Worm (Caenorhabditis elegans): ENCODE measurements around the gene lido-12.

lido-12 gene

DNA sequence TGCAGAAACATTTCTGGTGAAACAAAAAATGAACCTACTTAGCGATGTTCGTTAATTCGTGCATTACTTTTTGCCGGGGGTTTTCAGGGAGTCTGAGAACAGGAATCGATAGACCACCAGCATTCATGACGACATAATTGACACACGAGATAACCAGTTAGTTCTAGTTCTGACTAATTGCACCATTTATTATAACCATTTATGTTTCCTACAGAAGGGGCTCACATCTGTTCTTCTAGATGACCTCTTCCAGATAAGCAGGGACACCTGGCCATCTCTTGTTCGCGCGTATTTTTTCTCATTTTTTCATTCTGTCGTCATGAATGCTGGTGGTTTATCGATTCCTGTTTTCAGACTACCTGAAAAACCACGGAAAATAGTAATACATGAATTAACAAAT lies 2.8 kb downstream of the lido-12 start, which contains the start of gene sdz-5:
Gene sdz-5 (plus strand): TSS at position 301 of the 400 bp plus-strand sequence.
- TF ChIP-seq F49E8.2 (tag; optimal IDR thresholded peaks at IDR 0.05; ENCODE audit: borderline replicate concordance) (no peak), F26F4.8 (GFP tag; conservative IDR thresholded peaks at IDR 0.05) (no peak), nhr-28 (tag; optimal IDR thresholded peaks at IDR 0.05) (no peak), nhr-25 (tag; optimal IDR thresholded peaks at IDR 0.05; ENCODE audit: borderline replicate concordance, insufficient read depth) (no peak), lsy-2 (tag; optimal IDR thresholded peaks at IDR 0.05) (no peak), F44E2.7 (GFP tag; IDR thresholded peaks at IDR 0.05) (no peak), daf-16 (GFP tag; optimal IDR thresholded peaks at IDR 0.05) (no peak), daf-16 (tag; optimal IDR thresholded peaks at IDR 0.05) (no peak), nhr-76 (tag; optimal IDR thresholded peaks at IDR 0.05) (no peak), skn-1 (tag; optimal IDR thresholded peaks at IDR 0.05) (no peak)

DNA sequence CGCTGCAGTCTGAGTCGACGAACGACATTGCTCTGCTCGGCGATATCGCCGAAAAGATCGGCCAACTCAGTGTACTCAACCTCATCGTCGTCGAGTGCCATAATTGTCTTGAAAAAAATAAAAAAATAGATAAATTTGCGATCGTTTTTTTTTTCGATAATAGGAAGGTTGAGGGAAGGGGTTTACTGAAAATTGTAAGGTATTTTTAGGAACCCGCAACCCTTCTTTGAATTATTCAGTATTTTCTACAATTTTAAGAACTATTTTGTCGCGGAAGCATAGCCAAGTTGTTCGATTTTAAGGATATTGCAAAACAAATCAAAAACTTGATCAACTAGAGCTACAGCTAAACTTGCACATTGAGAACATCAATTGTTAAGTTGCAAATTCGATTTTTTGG lies 6.5 kb downstream of the lido-12 start, which contains the start of gene C41H7.9:
Gene C41H7.9 (minus strand): TSS at position 101 of the 400 bp plus-strand sequence.
- TF ChIP-seq lir-3 (tag; optimal IDR thresholded peaks at IDR 0.05), result no peak
- TF ChIP-seq egl-43 (GFP tag; IDR thresholded peaks at IDR 0.05), result no peak
- no peak for TF ChIP-seq unc-62 (GFP tag; optimal IDR thresholded peaks at IDR 0.05 in 1 of 2)
- TF ChIP-seq unc-62 (tag; optimal IDR thresholded peaks at IDR 0.05), result no peak
- no peak for TF ChIP-seq gei-8 (GFP tag; optimal IDR thresholded peaks at IDR 0.05)
- no peak for TF ChIP-seq daf-19 (GFP tag; conservative IDR thresholded peaks at IDR 0.05)
- TF ChIP-seq rbr-2 (tag; optimal IDR thresholded peaks at IDR 0.05), result no peak
- TF ChIP-seq F44E2.7 (GFP tag; IDR thresholded peaks at IDR 0.05), result no peak
- TF ChIP-seq lin-38 (GFP tag; IDR thresholded peaks at IDR 0.05), result no peak
- no peak for TF ChIP-seq spr-1 (tag; optimal IDR thresholded peaks at IDR 0.05)
- no peak for TF ChIP-seq T26A8.4 (GFP tag; IDR thresholded peaks at IDR 0.05)
- no peak for TF ChIP-seq mxl-3 (GFP tag; optimal IDR thresholded peaks at IDR 0.05)
- TF ChIP-seq php-3 (GFP tag; IDR thresholded peaks at IDR 0.05), result no peak
- TF ChIP-seq attf-4 (tag; optimal IDR thresholded peaks at IDR 0.05), result no peak
- no peak for TF ChIP-seq daf-12 (tag; optimal IDR thresholded peaks at IDR 0.05)

DNA sequence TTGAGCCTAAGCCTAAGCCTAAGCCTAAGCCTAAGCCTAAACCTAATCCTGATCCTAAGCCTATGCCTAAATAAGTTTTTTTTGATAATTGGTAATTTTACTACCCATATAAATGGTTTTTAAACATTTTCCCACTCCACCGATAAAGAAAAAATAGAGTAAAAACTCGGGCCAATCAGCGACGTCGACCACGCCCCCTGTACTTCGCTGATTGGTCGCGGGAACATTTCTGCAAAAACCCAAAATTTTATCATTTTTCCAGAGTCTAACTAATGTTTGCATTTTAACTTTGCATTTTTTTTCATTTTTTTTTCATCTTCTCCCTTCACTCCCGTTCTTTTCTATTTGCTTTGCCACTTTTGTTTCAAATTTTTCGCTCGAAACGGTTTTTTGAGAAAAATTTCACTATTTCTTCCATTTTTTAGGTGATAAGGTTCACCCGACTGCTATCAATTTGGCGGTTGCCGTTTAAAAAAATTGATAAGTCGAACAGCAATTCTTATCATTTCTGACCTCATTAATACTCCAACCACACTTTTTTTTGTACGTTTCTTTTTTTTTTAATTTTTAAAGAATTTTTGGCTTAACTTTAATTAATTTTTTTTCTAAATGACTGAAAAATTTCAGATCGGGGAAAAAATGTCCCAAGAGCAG lies 8.7 kb downstream of the lido-12 start, which contains the start of gene C41H7.2:
Gene C41H7.2 (plus strand): TSS at position 622 of the 654 bp plus-strand sequence.
- TF ChIP-seq Y105C5A.15 (GFP tag; IDR thresholded peaks at IDR 0.05), result no peak
- TF ChIP-seq nhr-6 (tag; optimal IDR thresholded peaks at IDR 0.05), result no peak
- no peak for TF ChIP-seq zip-11 (GFP tag; IDR thresholded peaks at IDR 0.05)
- TF ChIP-seq jun-1 (tag; optimal IDR thresholded peaks at IDR 0.05), result no peak
- TF ChIP-seq hlh-11 (tag; optimal IDR thresholded peaks at IDR 0.05), result peak; percentile 23
- peak; percentile 84 for TF ChIP-seq pqm-1 (tag; optimal IDR thresholded peaks at IDR 0.05)
- peak; percentile 51; the same call in 1 of the 2 replicates for TF ChIP-seq dmd-6 (GFP tag; IDR thresholded peaks at IDR 0.05)
- no peak for TF ChIP-seq unc-130 (GFP tag; optimal IDR thresholded peaks at IDR 0.05)
- no peak for TF ChIP-seq lin-13 (GFP tag; optimal IDR thresholded peaks at IDR 0.05)
- no peak for TF ChIP-seq dmd-9 (GFP tag; IDR thresholded peaks at IDR 0.05)
- no peak for TF ChIP-seq spr-3 (GFP tag; optimal IDR thresholded peaks at IDR 0.05)
- peak; percentile 6 for TF ChIP-seq nhr-77 (tag; optimal IDR thresholded peaks at IDR 0.05)
- TF ChIP-seq nhr-42 (GFP tag; IDR thresholded peaks at IDR 0.05), result no peak
- no peak for TF ChIP-seq mes-2 (tag; optimal IDR thresholded peaks at IDR 0.05; ENCODE audit: poor library complexity, severe bottlenecking)
- no peak for TF ChIP-seq snpc-4 (tag; optimal IDR thresholded peaks at IDR 0.05)
- no peak for TF ChIP-seq ZK337.2 (GFP tag; IDR thresholded peaks at IDR 0.05)
- no peak for TF ChIP-seq set-16 (GFP tag; IDR thresholded peaks at IDR 0.05)
- TF ChIP-seq daf-16 (GFP tag; optimal IDR thresholded peaks at IDR 0.05), result no peak
- TF ChIP-seq daf-16 (tag; optimal IDR thresholded peaks at IDR 0.05), result peak; percentile 48
- 0 out of 2 replicates have a peak, but pooled peaks have one; percentile 7 for TF ChIP-seq nhr-41 (GFP tag; IDR thresholded peaks at IDR 0.05)
- TF ChIP-seq ceh-44 (GFP tag; IDR thresholded peaks at IDR 0.05), result no peak
- TF ChIP-seq daf-19 (GFP tag; conservative IDR thresholded peaks at IDR 0.05), result no peak
- peak; percentile 24 for TF ChIP-seq aha-1 (tag)
- no peak for TF ChIP-seq arid-1 (GFP tag; conservative IDR thresholded peaks at IDR 0.05)
- no peak for TF ChIP-seq mep-1 (tag; optimal IDR thresholded peaks at IDR 0.05)
- no peak for TF ChIP-seq nhr-237 (tag; optimal IDR thresholded peaks at IDR 0.05)
- TF ChIP-seq vab-7 (GFP tag; IDR thresholded peaks at IDR 0.05), result no peak
- TF ChIP-seq nhr-28 (tag; optimal IDR thresholded peaks at IDR 0.05), result peak; percentile 75
- no peak for TF ChIP-seq hlh-30 (tag; optimal IDR thresholded peaks at IDR 0.05; ENCODE audit: insufficient read depth)

All from whole organism, L4 larva.